Fruit fly (Drosophila melanogaster) whole organism, adult: ENCODE data around the gene nmo.

Source experiments
- CG11617 ChIP-seq: fragments of 200-800 bp; sonication (Bioruptor generic); optimal IDR thresholded peaks from 2 replicates; lab custom pipeline; 2017; ENCODE audit warnings: mild to moderate bottlenecking, missing biosample characterization, missing genetic modification reagents, missing genetic modification characterization
- CG12768 ChIP-seq: fragments of 200-800 bp; sonication (Bioruptor generic); optimal IDR thresholded peaks from 2 replicates; lab custom pipeline; 2017; ENCODE audit warnings: missing biosample characterization, missing genetic modification characterization, mild to moderate bottlenecking, moderate library complexity, missing genetic modification reagents
- CG14711 ChIP-seq: fragments of 200-800 bp; sonication (Bioruptor generic); optimal IDR thresholded peaks from 2 replicates; lab custom pipeline; 2018; ENCODE audit warnings: missing biosample characterization, mild to moderate bottlenecking, missing genetic modification characterization, moderate library complexity
- CG1620 ChIP-seq: fragments of 200-800 bp; sonication (Bioruptor generic); optimal IDR thresholded peaks from 2 replicates; lab custom pipeline; 2016; ENCODE audit warnings: missing biosample characterization, missing genetic modification characterization
- CG33017 ChIP-seq: fragments of 200-800 bp; sonication (Bioruptor generic); optimal IDR thresholded peaks from 2 replicates; lab custom pipeline; 2018; ENCODE audit warnings: missing biosample characterization, mild to moderate bottlenecking, missing genetic modification characterization, moderate library complexity
- CG5204 ChIP-seq: fragments of 200-800 bp; sonication (Bioruptor generic); optimal IDR thresholded peaks from 2 replicates; lab custom pipeline; 2016; ENCODE audit warnings: missing biosample characterization, missing genetic modification characterization
- CG7045 ChIP-seq: fragments of 200-800 bp; sonication (Bioruptor generic); optimal IDR thresholded peaks from 2 replicates; lab custom pipeline; 2017; ENCODE audit warnings: missing biosample characterization, mild to moderate bottlenecking, missing genetic modification characterization
- CG7101 ChIP-seq: fragments of 200-800 bp; sonication (Bioruptor generic); optimal IDR thresholded peaks from 2 replicates; lab custom pipeline; 2018; ENCODE audit warnings: missing biosample characterization, mild to moderate bottlenecking, missing genetic modification characterization, moderate library complexity
- Clk ChIP-seq: fragments of 200-800 bp; sonication (Bioruptor generic); optimal IDR thresholded peaks from 2 replicates; lab custom pipeline; 2017; ENCODE audit warnings: missing biosample characterization, missing genetic modification characterization
- Crg-1 ChIP-seq: fragments of 200-800 bp; sonication (Bioruptor generic); optimal IDR thresholded peaks from 2 replicates; lab custom pipeline; 2016; ENCODE audit warnings: missing biosample characterization, missing genetic modification characterization
- Hr96 ChIP-seq: fragments of 200-800 bp; sonication (Bioruptor generic); optimal IDR thresholded peaks from 2 replicates; lab custom pipeline; 2016; ENCODE audit warnings: missing biosample characterization, missing genetic modification characterization
- Mnt ChIP-seq: fragments of 200-800 bp; sonication (Bioruptor generic); optimal IDR thresholded peaks from 2 replicates; lab custom pipeline; 2016; ENCODE audit warnings: missing biosample characterization, mild to moderate bottlenecking, missing genetic modification characterization
- bab1 ChIP-seq: fragments of 200-800 bp; sonication (Bioruptor generic); optimal IDR thresholded peaks from 3 replicates; lab custom pipeline; 2019; ENCODE audit warnings: missing biosample characterization, mild to moderate bottlenecking, missing genetic modification characterization, moderate library complexity
- cic ChIP-seq: fragments of 200-800 bp; sonication (Bioruptor generic); optimal IDR thresholded peaks from 2 replicates; lab custom pipeline; 2017; ENCODE audit warnings: missing biosample characterization, mild to moderate bottlenecking, missing genetic modification characterization, moderate library complexity
- cnc ChIP-seq, 2 experiments: fragments of >200 bp; optimal IDR thresholded peaks; 2 replicates each; lab custom pipeline; 2017
- kay ChIP-seq: fragments of 200-800 bp; sonication (Bioruptor generic); peaks from one replicate; lab custom pipeline; 2016; ENCODE audit warnings: missing biosample characterization, missing genetic modification characterization, borderline replicate concordance
- ovo ChIP-seq: fragments of 200-800 bp; sonication (Bioruptor generic); optimal IDR thresholded peaks from 2 replicates; lab custom pipeline; 2016; ENCODE audit warnings: missing biosample characterization, missing genetic modification characterization
- pad ChIP-seq: fragments of 200-800 bp; sonication (Bioruptor generic); optimal IDR thresholded peaks from 3 replicates; lab custom pipeline; 2017; ENCODE audit warnings: missing biosample characterization, missing genetic modification characterization, mild to moderate bottlenecking, moderate library complexity, missing genetic modification reagents
- tj ChIP-seq: fragments of 200-800 bp; sonication (Bioruptor generic); optimal IDR thresholded peaks from 3 replicates; lab custom pipeline; 2017; ENCODE audit warnings: missing biosample characterization, mild to moderate bottlenecking, missing genetic modification characterization, moderate library complexity
- toe ChIP-seq: fragments of 200-800 bp; sonication (Bioruptor generic); optimal IDR thresholded peaks from 2 replicates; lab custom pipeline; 2016; ENCODE audit warnings: missing biosample characterization, missing genetic modification characterization

nmo gene

DNA sequence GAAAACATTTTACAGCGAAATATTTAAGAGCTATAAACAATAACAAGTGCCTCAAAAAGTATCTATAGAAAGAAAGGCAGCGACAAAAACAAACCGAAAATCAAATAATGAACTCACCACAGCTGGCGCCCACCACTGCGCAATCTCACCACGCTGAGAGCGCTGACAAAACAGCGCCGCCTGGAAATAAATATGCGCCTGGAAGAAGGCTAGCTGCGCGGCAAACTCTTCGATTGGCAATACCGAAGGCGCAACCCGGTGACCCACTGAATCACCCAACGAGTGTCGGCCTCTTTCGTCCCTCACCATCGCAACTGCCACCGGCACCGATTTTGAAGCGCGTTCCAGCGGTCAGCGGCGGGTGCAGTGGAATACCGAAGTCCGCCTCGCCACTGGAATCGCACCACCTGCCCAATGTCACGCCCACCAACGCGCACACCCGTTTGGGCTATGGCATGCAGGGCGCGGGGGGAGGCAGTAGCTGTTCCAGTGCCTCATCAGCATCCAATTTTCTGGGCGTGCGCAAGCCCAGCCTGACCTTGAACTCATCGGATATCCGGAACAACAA lies 92.9 kb downstream of the nmo start:
- TF ChIP-seq CG14711 (tag; lab: Kevin White, UChicago) (no peak), ovo (GFP tag; lab: Kevin White, UChicago) (no peak), CG33017 (tag; lab: Kevin White, UChicago) (no peak), pad (GFP tag; lab: Kevin White, UChicago) (no peak), CG7101 (tag; lab: Kevin White, UChicago) (no peak), CG7045 (GFP tag; lab: Kevin White, UChicago) (no peak), Crg-1 (GFP tag; lab: Kevin White, UChicago) (no peak), bab1 (no peak), Clk (GFP tag; lab: Kevin White, UChicago) (no peak), CG11617 (GFP tag; lab: Kevin White, UChicago) (no peak), toe (GFP tag; lab: Kevin White, UChicago) (no peak), CG5204 (GFP tag; lab: Kevin White, UChicago) (no peak), CG12768 (GFP tag; lab: Kevin White, UChicago) (no peak)

DNA sequence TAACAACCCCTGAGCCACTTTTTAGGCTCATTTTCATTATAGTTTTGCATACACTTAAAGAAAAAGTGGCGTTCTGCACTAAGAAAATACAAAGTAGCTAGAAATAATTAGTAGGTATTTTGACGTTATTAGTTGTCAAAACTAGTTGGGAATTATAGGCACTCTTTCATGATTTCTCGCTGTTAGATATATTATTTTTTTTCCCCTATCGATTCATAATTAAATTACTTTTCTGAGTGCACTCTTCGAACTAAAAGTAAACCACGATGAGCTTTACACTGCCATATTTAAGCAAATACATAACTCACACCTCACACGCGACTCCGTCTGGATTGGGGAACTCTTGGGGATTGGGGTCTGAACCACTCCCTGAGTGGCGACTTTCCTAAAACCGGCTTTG lies 93.9 kb downstream of the nmo start:
- TF ChIP-seq CG1620 (no peak), kay (GFP tag; lab: Kevin White, UChicago) (peak; percentile 70), CG12768 (GFP tag; lab: Kevin White, UChicago) (peak; percentile 15), Mnt (GFP tag; lab: Kevin White, UChicago) (no peak), bab1 (no peak), CG7101 (tag; lab: Kevin White, UChicago) (peak; percentile 15), CG14711 (tag; lab: Kevin White, UChicago) (peak; percentile 47), CG7045 (GFP tag; lab: Kevin White, UChicago) (peak; percentile 6)

DNA sequence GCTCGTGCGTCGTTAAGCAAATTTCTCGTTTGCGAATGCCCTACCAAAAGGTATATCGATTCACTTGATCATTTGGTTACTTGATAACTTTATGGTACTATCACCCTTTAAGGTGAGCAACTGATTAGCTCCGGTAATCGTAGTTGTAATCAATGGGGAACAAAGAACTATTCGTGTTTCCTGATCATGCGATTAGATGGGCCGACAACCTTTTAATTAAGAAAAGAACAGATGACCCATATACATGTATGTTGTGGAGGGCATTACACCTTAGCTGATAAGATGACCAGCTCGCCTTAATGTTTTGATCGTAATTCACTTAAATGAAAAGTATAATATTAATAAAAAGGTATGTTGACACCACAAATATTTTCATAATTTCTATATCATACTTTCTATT lies 94.5 kb downstream of the nmo start:
- no peak for TF ChIP-seq cnc (optimal IDR thresholded peaks at IDR 0.05; lab: Kevin White, UChicago)
- TF ChIP-seq ovo (GFP tag; lab: Kevin White, UChicago), result no peak
- TF ChIP-seq CG1620, result no peak
- TF ChIP-seq CG11617 (GFP tag; lab: Kevin White, UChicago), result no peak
- no peak for TF ChIP-seq Hr96 (GFP tag; lab: Kevin White, UChicago)
- TF ChIP-seq CG12768 (GFP tag; lab: Kevin White, UChicago), result no peak
- TF ChIP-seq pad (GFP tag; lab: Kevin White, UChicago), result no peak
- TF ChIP-seq Mnt (GFP tag; lab: Kevin White, UChicago), result no peak
- no peak for TF ChIP-seq kay (GFP tag; lab: Kevin White, UChicago)
- TF ChIP-seq bab1, result no peak
- no peak for TF ChIP-seq toe (GFP tag; lab: Kevin White, UChicago)
- TF ChIP-seq tj (GFP tag; lab: Kevin White, UChicago), result no peak
- TF ChIP-seq CG5204 (GFP tag; lab: Kevin White, UChicago), result no peak
- no peak for TF ChIP-seq Crg-1 (GFP tag; lab: Kevin White, UChicago)
- no peak for TF ChIP-seq CG33017 (tag; lab: Kevin White, UChicago)
- no peak for TF ChIP-seq Clk (GFP tag; lab: Kevin White, UChicago)
- TF ChIP-seq cic (GFP tag; lab: Kevin White, UChicago), result no peak

DNA sequence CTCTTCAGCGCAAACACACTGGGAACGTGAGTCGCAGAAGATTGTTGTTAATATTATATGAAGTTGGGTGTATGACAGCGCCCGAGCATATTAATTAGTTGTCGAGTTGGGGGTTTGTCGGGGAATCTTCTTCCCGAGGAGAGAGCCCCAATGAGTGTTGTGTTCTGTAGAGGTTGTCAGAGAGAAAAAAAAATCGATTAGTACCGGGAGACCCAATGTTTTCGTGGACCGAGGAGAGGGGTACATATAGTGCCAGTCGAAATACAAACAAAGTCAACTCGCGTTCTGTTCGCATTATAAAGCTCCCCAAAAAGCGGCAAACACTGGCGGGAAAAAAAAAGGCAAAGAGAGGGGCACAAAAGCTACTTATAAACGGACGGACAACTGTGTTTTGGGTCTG lies 95.0 kb downstream of the nmo start:
- TF ChIP-seq CG12768 (GFP tag; lab: Kevin White, UChicago) (no peak), CG11617 (GFP tag; lab: Kevin White, UChicago) (no peak), Mnt (GFP tag; lab: Kevin White, UChicago) (no peak), CG1620 (no peak), toe (GFP tag; lab: Kevin White, UChicago) (no peak)

DNA sequence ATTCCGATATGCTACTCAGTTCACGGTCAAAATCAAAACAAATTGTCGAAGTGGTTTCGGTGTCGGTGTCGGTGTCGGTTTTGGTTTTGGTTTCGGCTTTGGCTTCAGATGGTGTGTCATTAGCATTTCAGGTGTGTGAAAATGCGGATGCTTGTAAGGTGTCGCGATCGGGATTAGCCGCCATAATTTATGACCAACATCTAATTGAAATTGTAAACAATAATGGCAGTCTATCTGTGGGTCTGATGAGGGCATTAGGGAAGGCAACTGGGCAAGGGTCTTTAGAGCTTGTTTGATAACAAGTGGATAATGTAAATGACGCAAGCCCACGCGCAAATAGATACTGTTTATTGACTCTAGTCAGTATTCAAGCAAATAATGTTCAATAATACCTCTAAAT lies 96.1 kb downstream of the nmo start:
- TF ChIP-seq CG7101 (tag; lab: Kevin White, UChicago), result no peak
- no peak for TF ChIP-seq Clk (GFP tag; lab: Kevin White, UChicago)
- no peak for TF ChIP-seq CG12768 (GFP tag; lab: Kevin White, UChicago)
- TF ChIP-seq Crg-1 (GFP tag; lab: Kevin White, UChicago), result no peak
- TF ChIP-seq CG1620, result no peak

DNA sequence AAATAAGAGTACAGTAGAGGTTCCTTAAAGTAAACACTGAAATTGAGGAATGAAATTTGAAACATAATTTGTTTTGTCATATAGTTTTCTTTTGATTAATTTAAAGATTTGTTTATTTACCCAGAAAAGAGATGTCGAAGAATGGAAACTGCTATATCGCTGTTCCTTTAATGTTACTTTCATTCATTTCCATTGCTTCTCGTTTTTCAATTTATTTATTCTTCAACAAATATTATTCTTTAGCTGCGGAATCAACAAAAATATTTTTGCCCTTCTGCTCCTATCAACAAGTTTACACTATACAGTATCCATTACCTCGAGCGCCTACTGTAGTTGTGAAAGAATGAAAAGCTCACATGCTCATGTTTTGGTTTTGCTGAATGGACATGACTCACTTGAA lies 97.3 kb downstream of the nmo start:
- TF ChIP-seq bab1 (peak; percentile 55), Crg-1 (GFP tag; lab: Kevin White, UChicago) (no peak), Clk (GFP tag; lab: Kevin White, UChicago) (no peak), tj (GFP tag; lab: Kevin White, UChicago) (no peak), kay (GFP tag; lab: Kevin White, UChicago) (peak; percentile 7), toe (GFP tag; lab: Kevin White, UChicago) (no peak), CG7101 (tag; lab: Kevin White, UChicago) (peak; percentile 25), CG14711 (tag; lab: Kevin White, UChicago) (no peak), CG5204 (GFP tag; lab: Kevin White, UChicago) (no peak), CG12768 (GFP tag; lab: Kevin White, UChicago) (no peak)

DNA sequence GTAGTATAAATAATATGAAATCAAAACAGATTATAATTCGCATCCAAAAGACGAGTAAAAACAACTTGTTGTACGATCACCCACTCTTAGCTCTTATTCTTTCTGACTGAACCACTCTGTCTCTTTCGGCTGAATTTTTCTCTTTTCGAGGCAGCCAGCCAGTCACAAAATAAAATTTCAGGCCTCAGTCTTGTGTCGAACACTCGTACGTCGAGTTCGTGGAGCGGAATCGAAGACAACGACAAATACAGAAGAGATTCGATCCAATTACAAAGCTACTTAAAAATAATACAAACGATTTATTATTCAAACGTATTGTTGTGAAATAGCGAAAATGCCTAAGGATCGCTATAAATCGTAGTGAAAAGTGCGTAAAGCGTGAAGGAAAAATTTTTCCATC lies 98.4 kb downstream of the nmo start:
- TF ChIP-seq bab1 (peak; percentile 32), kay (GFP tag; lab: Kevin White, UChicago) (peak; percentile 54), CG33017 (tag; lab: Kevin White, UChicago) (no peak)
